Worm (Caenorhabditis elegans) whole organism, L4 larva: ENCODE data around the gene glt-7.

Experiments
- ces-1 ChIP-seq: fragments of 150-350 bp; sonication (generic microtip); optimal IDR thresholded peaks from 4 replicates; lab custom pipeline; 2014; ENCODE audit warnings: missing biosample characterization, missing genetic modification reagents, missing genetic modification characterization
- cey-2 ChIP-seq: sonication (generic microtip); optimal IDR thresholded peaks from 3 replicates; lab custom pipeline; 2017; ENCODE audit warnings: missing genetic modification characterization, mild to moderate bottlenecking, missing compliant biosample characterization, antibody characterized with exemption, borderline replicate concordance; ENCODE audit not compliant: insufficient read depth
- dmd-6 ChIP-seq: fragments of 200-800 bp; sonication (Bioruptor generic); IDR thresholded peaks from 2 replicates; pipeline ENCODE4 v1.3.6; 2022; ENCODE audit warnings: missing genetic modification reagents, missing genetic modification characterization, missing compliant biosample characterization
- lin-38 ChIP-seq: fragments of 200-800 bp; sonication (Bioruptor generic); IDR thresholded peaks from 2 replicates; pipeline ENCODE4 v1.3.6; 2022; ENCODE audit warnings: missing genetic modification reagents, missing genetic modification characterization, missing compliant biosample characterization

ce11 chrIV:548000-548399 lies 16.1 kb downstream of the glt-7 start, which contains the start of gene F56A11.4:
- TF ChIP-seq dmd-6, result no peak
- no peak for TF ChIP-seq lin-38 (GFP tag; lab: Robert Waterston, UW)
- no peak for TF ChIP-seq ces-1 (GFP tag; lab: Kevin White, UChicago)
- TF ChIP-seq cey-2, result no peak
